Fruit fly (Drosophila melanogaster): Measurements from ENCODE around the gene CG11983.

CG11983 gene

DNA sequence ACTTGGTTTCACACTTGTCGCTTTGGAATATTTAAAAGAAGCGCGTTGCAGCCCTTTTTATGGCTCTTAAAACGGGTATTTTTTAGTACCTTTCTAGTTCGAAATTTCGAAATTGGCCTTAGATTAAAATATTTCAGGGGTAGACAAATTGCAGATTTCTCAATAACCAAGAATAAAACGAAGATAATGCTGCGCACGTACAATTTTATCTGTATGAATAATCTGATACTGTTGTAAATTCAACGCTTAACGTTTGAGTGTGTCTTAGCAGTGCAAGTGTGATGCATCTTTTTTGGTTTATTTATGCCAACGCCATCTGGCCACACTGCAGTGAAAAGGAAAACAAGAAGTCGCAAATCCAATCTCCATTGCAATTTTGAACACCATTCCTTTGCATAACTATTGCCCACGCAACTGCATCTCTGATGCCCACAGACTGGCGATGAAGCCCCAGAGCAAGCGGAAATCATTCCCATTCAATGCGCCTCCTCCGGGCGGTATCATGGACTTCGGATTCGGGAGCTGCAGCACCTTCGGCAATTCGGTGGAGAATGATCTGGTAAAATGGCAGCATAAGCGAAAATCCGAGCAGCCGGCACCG lies 42.5 kb downstream of the CG11983 start, which contains the start of gene Nmdmc (continued):
- TF ChIP-seq Hsf (GFP tag; optimal IDR thresholded peaks at IDR 0.05) (no peak), nom (GFP tag; optimal IDR thresholded peaks at IDR 0.05) (peak; percentile 40), CG18619 (GFP tag; optimal IDR thresholded peaks at IDR 0.05) (no peak)

dm6 chr3R:9051937-9052680 lies 44.0 kb downstream of the CG11983 start, which contains the start of gene Kdm2:
TSS of gene Kdm2 (plus strand) at chr3R:9052495.
- TF ChIP-seq CG15514 (GFP tag; optimal IDR thresholded peaks at IDR 0.05) = peak; percentile 96
- TF ChIP-seq cwo (GFP tag; optimal IDR thresholded peaks at IDR 0.05) = no peak
- peak; percentile 12 for TF ChIP-seq gem (tag; optimal IDR thresholded peaks at IDR 0.05)
- TF ChIP-seq Hr51 (GFP tag; optimal IDR thresholded peaks at IDR 0.05) = no peak
- peak; percentile 0 for TF ChIP-seq twi (tag; optimal IDR thresholded peaks at IDR 0.05)
- no peak for TF ChIP-seq sisA (GFP tag; IDR thresholded peaks at IDR 0.05)
- TF ChIP-seq fd3F (GFP tag; optimal IDR thresholded peaks at IDR 0.05) = no peak
- peak; percentile 81 for TF ChIP-seq CG7271 (tag; optimal IDR thresholded peaks at IDR 0.05)
- no peak for TF ChIP-seq CG6791 (GFP tag; IDR thresholded peaks at IDR 0.05; ENCODE audit: partially characterized antibody)
- TF ChIP-seq ase (GFP tag; IDR thresholded peaks at IDR 0.05) = no peak
- no peak for TF ChIP-seq yki (optimal IDR thresholded peaks at IDR 0.05)
- TF ChIP-seq Dp (GFP tag; optimal IDR thresholded peaks at IDR 0.05) = peak; percentile 48
- no peak for TF ChIP-seq wdn (GFP tag; IDR thresholded peaks at IDR 0.05)
- TF ChIP-seq Mrtf (GFP tag; IDR thresholded peaks at IDR 0.05) = no peak
- no peak for TF ChIP-seq CG6254 (GFP tag; optimal IDR thresholded peaks at IDR 0.05)
- peak; percentile 89 for TF ChIP-seq Myb (GFP tag; optimal IDR thresholded peaks at IDR 0.05)
- no peak for TF ChIP-seq en (GFP tag; optimal IDR thresholded peaks at IDR 0.05)
- no peak for TF ChIP-seq CG10959 (GFP tag; IDR thresholded peaks at IDR 0.05)
- no peak for TF ChIP-seq CG3847 (GFP tag; IDR thresholded peaks at IDR 0.05)
- TF ChIP-seq cas (GFP tag; IDR thresholded peaks at IDR 0.05) = no peak
- TF ChIP-seq jigr1 (GFP tag; IDR thresholded peaks at IDR 0.05) = no peak
- TF ChIP-seq CG3726 (GFP tag; IDR thresholded peaks at IDR 0.05) = no peak
- peak; percentile 30 for TF ChIP-seq CG15601 (tag; optimal IDR thresholded peaks at IDR 0.05)
- peak in 1 of 3 experiments; percentile 87 for TF ChIP-seq Stat92E (GFP tag; optimal IDR thresholded peaks at IDR 0.05)
- no peak for TF ChIP-seq gt (GFP tag; IDR thresholded peaks at IDR 0.05)
- TF ChIP-seq Mes4 (GFP tag; optimal IDR thresholded peaks at IDR 0.05) = no peak
- TF ChIP-seq sd (tag; optimal IDR thresholded peaks at IDR 0.05) = no peak
- TF ChIP-seq Med (GFP tag) = peak; percentile 88
- TF ChIP-seq CG10654 (GFP tag; optimal IDR thresholded peaks at IDR 0.05) = no peak
- no peak for TF ChIP-seq slp2 (GFP tag; optimal IDR thresholded peaks at IDR 0.05)
- TF ChIP-seq CG30431 (GFP tag; optimal IDR thresholded peaks at IDR 0.05) = no peak
- TF ChIP-seq ro (GFP tag; IDR thresholded peaks at IDR 0.05) = no peak
- TF ChIP-seq Lhr (GFP tag; optimal IDR thresholded peaks at IDR 0.05) = peak; percentile 29
- peak in 1 of 2 experiments; percentile 19 for TF ChIP-seq Pdp1 (GFP tag; optimal IDR thresholded peaks at IDR 0.05)
- no peak for TF ChIP-seq tna (GFP tag; IDR thresholded peaks at IDR 0.05; ENCODE audit: partially characterized antibody)
- no peak for TF ChIP-seq tio (GFP tag; optimal IDR thresholded peaks at IDR 0.05)
- TF ChIP-seq CG33213 (GFP tag; optimal IDR thresholded peaks at IDR 0.05) = peak; percentile 21
- no peak for TF ChIP-seq ac (GFP tag; optimal IDR thresholded peaks at IDR 0.05)
- no peak for TF ChIP-seq nmo (GFP tag; optimal IDR thresholded peaks at IDR 0.05)
- no peak for TF ChIP-seq Bteb2 (GFP tag; optimal IDR thresholded peaks at IDR 0.05)
- peak; percentile 1 for TF ChIP-seq dmrt99B (tag; optimal IDR thresholded peaks at IDR 0.05)
- TF ChIP-seq CG5953 (GFP tag; IDR thresholded peaks at IDR 0.05) = no peak
- no peak for TF ChIP-seq slou (GFP tag; optimal IDR thresholded peaks at IDR 0.05)
- no peak for TF ChIP-seq klu (GFP tag; IDR thresholded peaks at IDR 0.05)

All from whole organism, embryonic.